Fruit fly (Drosophila melanogaster) whole organism, wandering third instar larva: ENCODE measurements around the gene CG14100.

ENCODE experiments used
- Abd-B ChIP-seq: fragments of >200 bp; optimal IDR thresholded peaks from 2 replicates; lab custom pipeline; 2017; ENCODE audit warnings: missing biosample characterization, missing genetic modification characterization
- CG32264 ChIP-seq: fragments of 200-800 bp; sonication (Bioruptor generic); optimal IDR thresholded peaks from 2 replicates; lab custom pipeline; 2016; ENCODE audit warnings: missing biosample characterization, missing genetic modification characterization
- CG9705 ChIP-seq: fragments of 200-800 bp; sonication (Bioruptor generic); optimal IDR thresholded peaks from 2 replicates; lab custom pipeline; 2018; ENCODE audit warnings: missing biosample characterization, mild to moderate bottlenecking, missing genetic modification characterization
- CrebA ChIP-seq: fragments of 200-800 bp; sonication (Bioruptor generic); optimal IDR thresholded peaks from 2 replicates; lab custom pipeline; 2016; ENCODE audit warnings: missing biosample characterization, mild to moderate bottlenecking, missing genetic modification characterization, borderline replicate concordance
- Dfd ChIP-seq: fragments of >200 bp; optimal IDR thresholded peaks from 2 replicates; lab custom pipeline; 2017; ENCODE audit warnings: missing biosample characterization, missing genetic modification characterization
- Dif ChIP-seq: fragments of 200-275, 200-300 bp; sonication (Bioruptor generic); optimal IDR thresholded peaks from 2 replicates; lab custom pipeline; 2018; ENCODE audit warnings: missing biosample characterization, missing genetic modification characterization; ENCODE audit not compliant: partially characterized antibody
- GATAd ChIP-seq: sonication (Bioruptor generic); optimal IDR thresholded peaks from 2 replicates; lab custom pipeline; 2016; ENCODE audit warnings: missing biosample characterization, missing genetic modification characterization
- HLH106 ChIP-seq: fragments of 200-800 bp; optimal IDR thresholded peaks from 3 replicates; lab custom pipeline; 2019; ENCODE audit warnings: missing biosample characterization, mild to moderate bottlenecking, missing genetic modification characterization, moderate library complexity
- Hnf4 ChIP-seq: fragments of 200-800 bp; sonication (Bioruptor generic); optimal IDR thresholded peaks from 2 replicates; lab custom pipeline; 2016; ENCODE audit warnings: missing biosample characterization, mild to moderate bottlenecking, missing genetic modification characterization
- Hr83 ChIP-seq: fragments of 200-300 bp; sonication (Bioruptor generic); optimal IDR thresholded peaks from 2 replicates; lab custom pipeline; 2016; ENCODE audit warnings: missing biosample characterization, mild to moderate bottlenecking, missing genetic modification characterization, moderate library complexity; ENCODE audit not compliant: poor library complexity, severe bottlenecking
- Jra ChIP-seq: sonication (Bioruptor generic); optimal IDR thresholded peaks from 2 replicates; lab custom pipeline; 2016; ENCODE audit warnings: missing biosample characterization, missing genetic modification characterization
- Mio ChIP-seq: sonication (Bioruptor generic); optimal IDR thresholded peaks from 2 replicates; lab custom pipeline; 2016; ENCODE audit warnings: missing biosample characterization, missing genetic modification characterization
- Myc ChIP-seq: fragments of >200 bp; optimal IDR thresholded peaks from 2 replicates; lab custom pipeline; 2017
- N ChIP-seq: fragments of >200 bp; optimal IDR thresholded peaks from 2 replicates; lab custom pipeline; 2018; ENCODE audit warnings: missing biosample characterization, missing external identifiers, missing genetic modification characterization
- OdsH ChIP-seq: fragments of 200-800 bp; sonication (Bioruptor generic); optimal IDR thresholded peaks from 2 replicates; lab custom pipeline; 2016; ENCODE audit warnings: missing biosample characterization, mild to moderate bottlenecking, missing genetic modification characterization
- Rel ChIP-seq, 2 experiments: fragments of 200-800 bp; sonication (Bioruptor generic) in 1 of 2; optimal IDR thresholded peaks; 2 replicates in 1 of 2; 3 replicates in 1 of 2; lab custom pipeline; 2016 to 2019; ENCODE audit warnings: mild to moderate bottlenecking in 2 of 2, missing biosample characterization in 2 of 2, missing genetic modification characterization in 2 of 2, moderate library complexity in 1 of 2
- Sp1 ChIP-seq: fragments of 200-800 bp; sonication (Bioruptor generic); optimal IDR thresholded peaks from 3 replicates; lab custom pipeline; 2019; ENCODE audit warnings: missing biosample characterization, mild to moderate bottlenecking, missing genetic modification characterization, moderate library complexity
- Vsx2 ChIP-seq: fragments of 200-300, 225-300 bp; sonication (Bioruptor generic); optimal IDR thresholded peaks from 2 replicates; lab custom pipeline; 2018; ENCODE audit warnings: missing biosample characterization, missing genetic modification characterization; ENCODE audit not compliant: partially characterized antibody
- br ChIP-seq: fragments of 200-800 bp; sonication (Bioruptor generic); optimal IDR thresholded peaks from 2 replicates; lab custom pipeline; 2016; ENCODE audit warnings: missing biosample characterization, missing genetic modification characterization
- brk ChIP-seq: fragments of 200-800 bp; sonication (Bioruptor generic); optimal IDR thresholded peaks from 2 replicates; lab custom pipeline; 2016; ENCODE audit warnings: missing biosample characterization, mild to moderate bottlenecking, missing genetic modification characterization
- dl ChIP-seq, 2 experiments: fragments of 175-275, 200-275 bp in 1 of 2; fragments of 200-275 bp in 1 of 2; sonication (Bioruptor generic); optimal IDR thresholded peaks; lab custom pipeline; 2018; ENCODE audit warnings: mild to moderate bottlenecking in 2 of 2, missing biosample characterization in 2 of 2, missing genetic modification characterization in 2 of 2, moderate library complexity in 2 of 2; ENCODE audit not compliant: partially characterized antibody in 2 of 2, insufficient read depth in 1 of 2
- dmrt93B ChIP-seq: fragments of 200-800 bp; sonication (Bioruptor generic); optimal IDR thresholded peaks from 2 replicates; lab custom pipeline; 2018; ENCODE audit warnings: missing biosample characterization, mild to moderate bottlenecking, missing genetic modification characterization
- dsf ChIP-seq: sonication (Bioruptor generic); optimal IDR thresholded peaks from 2 replicates; lab custom pipeline; 2016; ENCODE audit warnings: missing biosample characterization, missing genetic modification characterization, borderline replicate concordance
- ey ChIP-seq: fragments of 200-800 bp; sonication (Bioruptor generic); optimal IDR thresholded peaks from 2 replicates; lab custom pipeline; 2016; ENCODE audit warnings: missing biosample characterization, missing genetic modification characterization
- foxo ChIP-seq, 2 experiments: fragments of 200-800 bp; sonication (Bioruptor generic); optimal IDR thresholded peaks; 2 replicates in 1 of 2; 3 replicates in 1 of 2; lab custom pipeline; 2016 to 2017; ENCODE audit warnings: missing biosample characterization in 2 of 2, missing genetic modification characterization in 2 of 2
- fru ChIP-seq: fragments of 200-800 bp; sonication (Bioruptor generic); optimal IDR thresholded peaks from 3 replicates; lab custom pipeline; 2016; ENCODE audit warnings: missing biosample characterization, mild to moderate bottlenecking, missing genetic modification characterization
- h ChIP-seq: fragments of 200-800 bp; sonication (Bioruptor generic); optimal IDR thresholded peaks from 3 replicates; lab custom pipeline; 2016; ENCODE audit warnings: missing biosample characterization, mild to moderate bottlenecking, missing genetic modification characterization
- jim ChIP-seq: fragments of 175-275, 200-325 bp; sonication (Bioruptor generic); optimal IDR thresholded peaks from 2 replicates; lab custom pipeline; 2016; ENCODE audit warnings: missing biosample characterization, mild to moderate bottlenecking, missing genetic modification characterization
- lola ChIP-seq: fragments of >200 bp; optimal IDR thresholded peaks from 2 replicates; lab custom pipeline; 2017; ENCODE audit warnings: missing biosample characterization, missing genetic modification characterization
- pan ChIP-seq: fragments of >200 bp; optimal IDR thresholded peaks from 2 replicates; lab custom pipeline; 2017
- psq ChIP-seq: fragments of 200-800 bp; sonication (Bioruptor generic); optimal IDR thresholded peaks from 3 replicates; lab custom pipeline; 2017; ENCODE audit warnings: missing biosample characterization, mild to moderate bottlenecking, missing genetic modification characterization, moderate library complexity
- rgr ChIP-seq: fragments of 200-800 bp; sonication (Bioruptor generic); optimal IDR thresholded peaks from 3 replicates; lab custom pipeline; 2016; ENCODE audit warnings: missing biosample characterization, mild to moderate bottlenecking, missing genetic modification characterization
- sage ChIP-seq: fragments of 200-800 bp; sonication (Bioruptor generic); optimal IDR thresholded peaks from 2 replicates; lab custom pipeline; 2016; ENCODE audit warnings: missing biosample characterization, mild to moderate bottlenecking, missing genetic modification characterization
- sv ChIP-seq: fragments of 200-800 bp; sonication (Bioruptor generic); optimal IDR thresholded peaks from 3 replicates; lab custom pipeline; 2016; ENCODE audit warnings: missing biosample characterization, missing genetic modification characterization
- tai ChIP-seq: sonication (Bioruptor generic); optimal IDR thresholded peaks from 2 replicates; lab custom pipeline; 2016; ENCODE audit warnings: missing biosample characterization, missing genetic modification characterization
- usp ChIP-seq: fragments of >200 bp; optimal IDR thresholded peaks from 2 replicates; lab custom pipeline; 2017; ENCODE audit warnings: missing biosample characterization, missing genetic modification characterization
- woc ChIP-seq: sonication (Bioruptor generic); optimal IDR thresholded peaks from 2 replicates; lab custom pipeline; 2016; ENCODE audit warnings: missing biosample characterization, mild to moderate bottlenecking, missing genetic modification characterization

Gene CG14100

dm6 chr3L:19635478-19635996 lies 45.2 kb upstream of the CG14100 start, which contains the start of gene wnd:
Gene wnd, minus strand, starts transcription at chr3L:19635783.
- TF ChIP-seq sv (GFP tag; lab: Kevin White, UChicago) (no peak), Dfd (no peak), br (GFP tag; lab: Kevin White, UChicago) (peak; percentile 9), dl (GFP tag; optimal IDR thresholded peaks at IDR 0.05; lab: Kevin White, UChicago; ENCODE audit: insufficient read depth in 1 of 2, partially characterized antibody in 2 of 2) (peak; percentile 81 to 88), Hnf4 (GFP tag; lab: Kevin White, UChicago) (no peak), usp (GFP tag; lab: Kevin White, UChicago) (no peak), Vsx2 (GFP tag; lab: Kevin White, UChicago) (peak; percentile 94), dmrt93B (no peak), Myc (lab: Kevin White, UChicago) (no peak), psq (GFP tag; lab: Kevin White, UChicago) (peak; percentile 82), lola (GFP tag; lab: Kevin White, UChicago) (no peak), CrebA (GFP tag; lab: Kevin White, UChicago) (peak; percentile 40), N (GFP tag; lab: Kevin White, UChicago) (no peak), pan (lab: Kevin White, UChicago) (no peak), brk (GFP tag; lab: Kevin White, UChicago) (no peak), CG32264 (GFP tag; lab: Kevin White, UChicago) (no peak), h (no peak), Rel (GFP tag; optimal IDR thresholded peaks at IDR 0.05; lab: Kevin White, UChicago) (peak; percentile 16), Rel (tag; optimal IDR thresholded peaks at IDR 0.05; lab: Kevin White, UChicago) (no peak), jim (GFP tag; lab: Kevin White, UChicago) (no peak), CG9705 (GFP tag; lab: Kevin White, UChicago) (no peak), woc (GFP tag; lab: Kevin White, UChicago) (no peak), sage (peak; percentile 56), Dif (GFP tag; lab: Kevin White, UChicago) (peak; percentile 93)

dm6 chr3L:19634788-19635448 lies 44.6 kb upstream of the CG14100 start:
- TF ChIP-seq fru (GFP tag; lab: Kevin White, UChicago) (peak; percentile 63), foxo (GFP tag; optimal IDR thresholded peaks at IDR 0.05; lab: Kevin White, UChicago) (peak in 1 of 2 experiments; percentile 78), jim (GFP tag; lab: Kevin White, UChicago) (no peak), Dfd (peak; percentile 75), psq (GFP tag; lab: Kevin White, UChicago) (peak; percentile 91), woc (GFP tag; lab: Kevin White, UChicago) (peak; percentile 11), OdsH (GFP tag; lab: Kevin White, UChicago) (peak; percentile 57), h (peak; percentile 32), tai (GFP tag; lab: Kevin White, UChicago) (peak; percentile 25), brk (GFP tag; lab: Kevin White, UChicago) (peak; percentile 33), rgr (GFP tag; lab: Kevin White, UChicago) (peak; percentile 31), Rel (GFP tag; optimal IDR thresholded peaks at IDR 0.05; lab: Kevin White, UChicago) (no peak), Rel (tag; optimal IDR thresholded peaks at IDR 0.05; lab: Kevin White, UChicago) (peak; percentile 14), dl (GFP tag; optimal IDR thresholded peaks at IDR 0.05; lab: Kevin White, UChicago; ENCODE audit: insufficient read depth in 1 of 2, partially characterized antibody in 2 of 2) (no peak), usp (GFP tag; lab: Kevin White, UChicago) (no peak), HLH106 (tag; lab: Kevin White, UChicago) (peak; percentile 63), Dif (GFP tag; lab: Kevin White, UChicago) (no peak), dsf (GFP tag; lab: Kevin White, UChicago) (no peak), Sp1 (GFP tag; lab: Kevin White, UChicago) (peak; percentile 84)

- peak; percentile 72 for TF ChIP-seq ey (GFP tag; lab: Kevin White, UChicago)
- peak; percentile 3 for TF ChIP-seq N (GFP tag; lab: Kevin White, UChicago)
- no peak for TF ChIP-seq Mio
- peak; percentile 88 to 91 for TF ChIP-seq dl (GFP tag; optimal IDR thresholded peaks at IDR 0.05; lab: Kevin White, UChicago; ENCODE audit: insufficient read depth in 1 of 2, partially characterized antibody in 2 of 2)
- TF ChIP-seq Hnf4 (GFP tag; lab: Kevin White, UChicago), result peak; percentile 46
- no peak for TF ChIP-seq Dfd
- TF ChIP-seq tai (GFP tag; lab: Kevin White, UChicago), result no peak
- TF ChIP-seq OdsH (GFP tag; lab: Kevin White, UChicago), result peak; percentile 65
- TF ChIP-seq lola (GFP tag; lab: Kevin White, UChicago), result no peak
- TF ChIP-seq foxo (GFP tag; optimal IDR thresholded peaks at IDR 0.05; lab: Kevin White, UChicago), result peak in 1 of 2 experiments; percentile 61
- TF ChIP-seq fru (GFP tag; lab: Kevin White, UChicago), result peak; percentile 59
- no peak for TF ChIP-seq jim (GFP tag; lab: Kevin White, UChicago)
- peak; percentile 52 for TF ChIP-seq Sp1 (GFP tag; lab: Kevin White, UChicago)
- no peak for TF ChIP-seq Myc (lab: Kevin White, UChicago)
- peak; percentile 68 for TF ChIP-seq GATAd (GFP tag; lab: Kevin White, UChicago)
- TF ChIP-seq Abd-B, result no peak
- no peak for TF ChIP-seq CG9705 (GFP tag; lab: Kevin White, UChicago)
- TF ChIP-seq woc (GFP tag; lab: Kevin White, UChicago), result peak; percentile 50
- peak; percentile 51 for TF ChIP-seq CrebA (GFP tag; lab: Kevin White, UChicago)
- peak; percentile 60 for TF ChIP-seq psq (GFP tag; lab: Kevin White, UChicago)
- TF ChIP-seq sage, result peak; percentile 54
- no peak for TF ChIP-seq Jra (GFP tag; lab: Kevin White, UChicago)
- TF ChIP-seq dmrt93B, result peak; percentile 52
- TF ChIP-seq Hr83 (GFP tag; lab: Kevin White, UChicago), result peak; percentile 4
Observed at dm6 chr3L:19632766-19633632, 42.7 kb upstream of the CG14100 start.
